ENCODE assay signal across 1 fruit fly cellular context in genomic region chr3R:21520756-21521155, dm6.
TF ChIP-seq lines count a peak whose summit lies in the region.

Gene sp3 (plus strand): TSS chr3R:21520928.

TF ChIP-seq in whole organism, embryonic, 481 proteins besides CTCF, POLR2A, EP300 and RAD21 (continued from another document):
- TF ChIP-seq kay (GFP tag; optimal IDR thresholded peaks at IDR 0.05; lab: Kevin White, UChicago) (peak; percentile 12), hb (GFP tag; IDR thresholded peaks at IDR 0.05; lab: Robert Waterston, UW; ENCODE audit: partially characterized antibody) (peak; percentile 37; the same call in 2 of the 3 replicates), Kr (GFP tag; optimal IDR thresholded peaks at IDR 0.05; lab: Kevin White, UChicago) (no peak), YL-1 (GFP tag; optimal IDR thresholded peaks at IDR 0.05; lab: Kevin White, UChicago) (no peak), cwo (GFP tag; optimal IDR thresholded peaks at IDR 0.05; lab: Kevin White, UChicago) (no peak), CG16813 (GFP tag; IDR thresholded peaks at IDR 0.05; lab: Robert Waterston, UW; ENCODE audit: partially characterized antibody) (peak; percentile 74), bbx (GFP tag; IDR thresholded peaks at IDR 0.05; lab: Robert Waterston, UW; ENCODE audit: partially characterized antibody) (peak; percentile 72), dysf (GFP tag; IDR thresholded peaks at IDR 0.05; lab: Robert Waterston, UW) (no peak), CG12299 (tag; optimal IDR thresholded peaks at IDR 0.05; lab: Kevin White, UChicago) (no peak), CG30431 (GFP tag; optimal IDR thresholded peaks at IDR 0.05; lab: Kevin White, UChicago) (no peak), CG18599 (GFP tag; optimal IDR thresholded peaks at IDR 0.05; lab: Kevin White, UChicago) (no peak), fru (optimal IDR thresholded peaks at IDR 0.05; lab: Kevin White, UChicago) (no peak), pzg (GFP tag; optimal IDR thresholded peaks at IDR 0.05; lab: Kevin White, UChicago) (peak; percentile 70), Lhr (GFP tag; optimal IDR thresholded peaks at IDR 0.05; lab: Kevin White, UChicago) (no peak), vnd (GFP tag; IDR thresholded peaks at IDR 0.05; lab: Robert Waterston, UW; ENCODE audit: partially characterized antibody) (peak; percentile 55; the same call in 1 of the 3 replicates), Ptx1 (GFP tag; IDR thresholded peaks at IDR 0.05; lab: Robert Waterston, UW) (no peak), CG14860 (GFP tag; IDR thresholded peaks at IDR 0.05; lab: Robert Waterston, UW; ENCODE audit: partially characterized antibody) (peak; percentile 75), Nf-YA (GFP tag; IDR thresholded peaks at IDR 0.05; lab: Robert Waterston, UW) (no peak), CG7271 (tag; optimal IDR thresholded peaks at IDR 0.05; lab: Kevin White, UChicago) (no peak), sna (GFP tag; IDR thresholded peaks at IDR 0.05; lab: Robert Waterston, UW; ENCODE audit: partially characterized antibody) (peak; percentile 75; the same call in 1 of the 2 replicates), CG42726 (GFP tag; IDR thresholded peaks at IDR 0.05; lab: Robert Waterston, UW; ENCODE audit: partially characterized antibody) (peak; percentile 60), inv (GFP tag; IDR thresholded peaks at IDR 0.05; lab: Robert Waterston, UW; ENCODE audit: partially characterized antibody) (peak; percentile 47; the same call in 1 of the 2 replicates), mld (GFP tag; IDR thresholded peaks at IDR 0.05; lab: Robert Waterston, UW; ENCODE audit: partially characterized antibody) (peak; percentile 61; the same call in 1 of the 3 replicates), CG7928 (GFP tag; optimal IDR thresholded peaks at IDR 0.05; lab: Kevin White, UChicago) (no peak), CG6254 (GFP tag; optimal IDR thresholded peaks at IDR 0.05; lab: Kevin White, UChicago) (no peak), CG16779 (GFP tag; IDR thresholded peaks at IDR 0.05; lab: Robert Waterston, UW) (no peak), Poxn (GFP tag; IDR thresholded peaks at IDR 0.05; lab: Robert Waterston, UW) (no peak), sisA (GFP tag; IDR thresholded peaks at IDR 0.05; lab: Robert Waterston, UW) (no peak), CG43689 (GFP tag; IDR thresholded peaks at IDR 0.05; lab: Robert Waterston, UW) (no peak), CG6765 (GFP tag; optimal IDR thresholded peaks at IDR 0.05; lab: Kevin White, UChicago) (no peak), slou (GFP tag; optimal IDR thresholded peaks at IDR 0.05; lab: Kevin White, UChicago) (no peak), Pdp1 (GFP tag; optimal IDR thresholded peaks at IDR 0.05; lab: Kevin White, UChicago) (no peak), CG15011 (GFP tag; optimal IDR thresholded peaks at IDR 0.05; lab: Kevin White, UChicago) (no peak), trem (tag; optimal IDR thresholded peaks at IDR 0.05; lab: Kevin White, UChicago) (no peak), Sry-β (GFP tag; optimal IDR thresholded peaks at IDR 0.05; lab: Kevin White, UChicago) (no peak), CG9215 (GFP tag; IDR thresholded peaks at IDR 0.05; lab: Robert Waterston, UW) (no peak), CG11560 (tag; IDR thresholded peaks at IDR 0.05; lab: Robert Waterston, UW) (no peak), BtbVII (GFP tag; optimal IDR thresholded peaks at IDR 0.05; lab: Kevin White, UChicago) (no peak), CG34224 (GFP tag; IDR thresholded peaks at IDR 0.05; lab: Robert Waterston, UW; ENCODE audit: partially characterized antibody) (peak; percentile 82; the same call in 2 of the 3 replicates), Opbp (GFP tag; IDR thresholded peaks at IDR 0.05; lab: Robert Waterston, UW; ENCODE audit: partially characterized antibody) (peak; percentile 85), CG18011 (GFP tag; optimal IDR thresholded peaks at IDR 0.05; lab: Kevin White, UChicago) (no peak), MESR4 (GFP tag; optimal IDR thresholded peaks at IDR 0.05; lab: Kevin White, UChicago) (peak; percentile 79), BEAF-32 (GFP tag; optimal IDR thresholded peaks at IDR 0.05; lab: Kevin White, UChicago) (peak; percentile 75), ci (GFP tag; IDR thresholded peaks at IDR 0.05; lab: Robert Waterston, UW) (no peak), fd64A (GFP tag; optimal IDR thresholded peaks at IDR 0.05; lab: Kevin White, UChicago) (no peak), jumu (GFP tag; optimal IDR thresholded peaks at IDR 0.05; lab: Kevin White, UChicago) (no peak), Dp (GFP tag; optimal IDR thresholded peaks at IDR 0.05; lab: Kevin White, UChicago) (peak; percentile 69), CG6791 (GFP tag; IDR thresholded peaks at IDR 0.05; lab: Robert Waterston, UW; ENCODE audit: partially characterized antibody) (peak; percentile 73), Rfx (GFP tag; IDR thresholded peaks at IDR 0.05; lab: Robert Waterston, UW) (no peak; the same call in 1 of the 2 replicates), tap (tag; optimal IDR thresholded peaks at IDR 0.05; lab: Kevin White, UChicago) (no peak), pita (GFP tag; optimal IDR thresholded peaks at IDR 0.05; lab: Kevin White, UChicago) (no peak), CG10209 (GFP tag; optimal IDR thresholded peaks at IDR 0.05; lab: Kevin White, UChicago) (no peak), gfzf (GFP tag; optimal IDR thresholded peaks at IDR 0.05; lab: Kevin White, UChicago) (peak; percentile 80)
